Worm (Caenorhabditis elegans): ENCODE measurements around the gene nsph-4.2.

nsph-4.2 gene

DNA sequence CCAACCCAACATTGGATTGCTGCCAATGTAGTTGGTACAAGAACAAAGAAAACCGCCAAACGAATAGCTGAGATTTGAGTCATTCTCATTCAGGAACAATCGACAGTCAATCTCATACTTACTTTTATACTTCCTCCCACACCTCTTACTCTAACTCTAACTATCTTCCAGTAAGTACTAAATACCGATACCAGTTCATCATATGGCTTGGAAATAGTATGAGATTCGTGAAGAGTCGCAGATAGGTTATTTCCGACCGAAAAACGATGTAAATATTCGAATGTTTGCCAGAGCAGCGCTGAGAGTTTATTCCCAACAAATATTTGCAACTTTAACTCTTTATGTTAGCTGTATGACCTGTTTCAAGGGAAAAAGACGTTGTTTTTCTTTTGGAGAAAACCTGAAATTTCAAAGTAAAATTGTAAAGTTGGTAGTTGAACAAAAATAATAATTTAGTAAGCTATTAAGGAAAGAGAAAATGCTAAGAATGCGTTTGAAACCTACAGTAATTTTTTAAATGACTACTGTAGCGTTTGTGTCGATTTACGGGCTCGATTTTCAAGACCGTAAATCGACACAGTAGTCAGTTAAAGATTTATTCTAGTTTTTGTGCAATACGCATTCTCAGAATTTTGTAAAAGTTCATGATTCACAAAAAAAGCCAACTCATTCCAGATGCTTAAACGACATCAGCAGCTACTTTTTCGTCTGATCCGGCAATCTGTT is 32.0 kb upstream of the nsph-4.2 start, which contains the start of the genes W03F8.6 and mtrf-1L:
W03F8.6 (minus strand) TSS at position 101 of the 726 bp plus-strand sequence.
mtrf-1L (plus strand) TSS at position 676 of the 726 bp plus-strand sequence.
- no peak for TF ChIP-seq bed-3 (GFP tag; optimal IDR thresholded peaks at IDR 0.05)
- no peak for TF ChIP-seq ceh-83 (GFP tag; optimal IDR thresholded peaks at IDR 0.05)
- no peak for TF ChIP-seq mls-2 (tag; optimal IDR thresholded peaks at IDR 0.05)
- no peak for TF ChIP-seq nhr-76 (tag; optimal IDR thresholded peaks at IDR 0.05)
- no peak for TF ChIP-seq drap-1 (GFP tag; optimal IDR thresholded peaks at IDR 0.05)
- TF ChIP-seq ztf-11 (tag; optimal IDR thresholded peaks at IDR 0.05), result no peak
- no peak for TF ChIP-seq ces-1 (GFP tag; optimal IDR thresholded peaks at IDR 0.05)
- no peak for TF ChIP-seq ceh-43 (GFP tag; optimal IDR thresholded peaks at IDR 0.05)
- no peak for TF ChIP-seq mab-5 (tag; optimal IDR thresholded peaks at IDR 0.05)
- no peak for TF ChIP-seq lsy-2 (tag; optimal IDR thresholded peaks at IDR 0.05)
- TF ChIP-seq zip-8 (tag; optimal IDR thresholded peaks at IDR 0.05), result no peak
- TF ChIP-seq elt-3 (tag; optimal IDR thresholded peaks at IDR 0.05), result no peak
- no peak for TF ChIP-seq nhr-12 (tag; optimal IDR thresholded peaks at IDR 0.05)

ce11 chrIV:5188051-5188450 is 30.5 kb upstream of the nsph-4.2 start:
- TF ChIP-seq nhr-12 (tag; optimal IDR thresholded peaks at IDR 0.05), result no peak
- TF ChIP-seq ceh-39 (tag; optimal IDR thresholded peaks at IDR 0.05), result no peak
- TF ChIP-seq M03D4.4 (tag; optimal IDR thresholded peaks at IDR 0.05), result no peak
- no peak for TF ChIP-seq ces-1 (GFP tag; optimal IDR thresholded peaks at IDR 0.05)
- no peak for TF ChIP-seq sptf-1 (tag; optimal IDR thresholded peaks at IDR 0.05)
- no peak for TF ChIP-seq tbx-8 (GFP tag; optimal IDR thresholded peaks at IDR 0.05)
- no peak for TF ChIP-seq ztf-11 (tag; optimal IDR thresholded peaks at IDR 0.05)
- no peak for TF ChIP-seq ham-2 (GFP tag; optimal IDR thresholded peaks at IDR 0.05)
- no peak for TF ChIP-seq hlh-1 (tag; optimal IDR thresholded peaks at IDR 0.05)
- no peak for TF ChIP-seq lin-32 (GFP tag; optimal IDR thresholded peaks at IDR 0.05)
- no peak for TF ChIP-seq unc-62 (GFP tag; optimal IDR thresholded peaks at IDR 0.05)
- TF ChIP-seq mab-5 (tag; optimal IDR thresholded peaks at IDR 0.05), result no peak
- no peak for TF ChIP-seq elt-1 (tag; optimal IDR thresholded peaks at IDR 0.05; ENCODE audit: borderline replicate concordance, insufficient read depth)
- TF ChIP-seq blmp-1 (tag; optimal IDR thresholded peaks at IDR 0.05), result no peak
- no peak for TF ChIP-seq nhr-2 (tag; optimal IDR thresholded peaks at IDR 0.05)
- TF ChIP-seq lin-13 (tag; optimal IDR thresholded peaks at IDR 0.05), result no peak
- TF ChIP-seq mep-1 (tag; optimal IDR thresholded peaks at IDR 0.05), result no peak
- no peak for TF ChIP-seq nhr-28 (tag; optimal IDR thresholded peaks at IDR 0.05)
- no peak for TF ChIP-seq ceh-43 (GFP tag; optimal IDR thresholded peaks at IDR 0.05)

- TF ChIP-seq tbx-8 (GFP tag; optimal IDR thresholded peaks at IDR 0.05) (no peak), mab-5 (tag; optimal IDR thresholded peaks at IDR 0.05) (no peak), nhr-28 (tag; optimal IDR thresholded peaks at IDR 0.05) (no peak)
These were observed 23.1 kb upstream of the nsph-4.2 start, which contains the start of gene gpa-18 for ce11 chrIV:5195531-5195930. Gene gpa-18, minus strand, starts transcription at chrIV:5195631.

ce11 chrIV:5200813-5201212 is 17.8 kb upstream of the nsph-4.2 start:
- TF ChIP-seq nhr-12 (tag; optimal IDR thresholded peaks at IDR 0.05) (no peak), hlh-1 (tag; optimal IDR thresholded peaks at IDR 0.05) (no peak), elt-1 (tag; optimal IDR thresholded peaks at IDR 0.05; ENCODE audit: borderline replicate concordance, insufficient read depth) (no peak), tbx-8 (GFP tag; optimal IDR thresholded peaks at IDR 0.05) (no peak)

DNA sequence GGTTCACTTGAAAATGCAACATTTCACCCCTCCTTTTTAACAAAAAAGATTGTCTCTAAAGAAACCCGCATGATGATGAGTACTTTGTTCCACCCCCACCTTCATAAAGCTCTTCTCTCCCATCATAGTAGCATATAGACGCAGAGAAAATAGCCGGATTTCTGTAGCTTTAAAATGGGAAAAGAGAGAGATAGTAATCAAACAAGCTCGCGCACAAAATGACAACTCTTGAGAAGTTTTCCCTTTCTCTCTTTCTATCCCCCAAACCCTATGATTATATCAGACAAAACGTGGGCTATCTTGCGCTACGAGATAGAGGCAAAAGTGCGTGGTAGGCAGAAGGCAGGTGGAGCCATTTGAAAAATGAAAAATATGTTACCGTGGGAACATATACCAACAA is 16.0 kb upstream of the nsph-4.2 start:
- TF ChIP-seq zip-8 (tag; optimal IDR thresholded peaks at IDR 0.05) (no peak), cnd-1 (tag; optimal IDR thresholded peaks at IDR 0.05) (no peak), ces-1 (GFP tag; optimal IDR thresholded peaks at IDR 0.05) (no peak), unc-62 (GFP tag; optimal IDR thresholded peaks at IDR 0.05) (no peak), nhr-237 (tag; optimal IDR thresholded peaks at IDR 0.05) (no peak), ham-2 (GFP tag; optimal IDR thresholded peaks at IDR 0.05) (no peak), lsy-2 (tag; optimal IDR thresholded peaks at IDR 0.05) (no peak), ceh-83 (GFP tag; optimal IDR thresholded peaks at IDR 0.05) (no peak), nhr-2 (tag; optimal IDR thresholded peaks at IDR 0.05) (no peak), drap-1 (GFP tag; optimal IDR thresholded peaks at IDR 0.05) (no peak), mab-5 (tag; optimal IDR thresholded peaks at IDR 0.05) (no peak), sem-2 (GFP tag; optimal IDR thresholded peaks at IDR 0.05) (no peak), nhr-12 (tag; optimal IDR thresholded peaks at IDR 0.05) (no peak), nhr-76 (tag; optimal IDR thresholded peaks at IDR 0.05) (no peak), elt-1 (tag; optimal IDR thresholded peaks at IDR 0.05; ENCODE audit: borderline replicate concordance, insufficient read depth) (no peak), elt-3 (tag; optimal IDR thresholded peaks at IDR 0.05) (no peak), pha-4 (tag; optimal IDR thresholded peaks at IDR 0.05) (no peak), sptf-1 (tag; optimal IDR thresholded peaks at IDR 0.05) (no peak)
